Worm (Caenorhabditis elegans) whole organism, early embryonic: ENCODE results near the gene ZK637.14.

Experiments
- aly-1 ChIP-seq: sonication (generic microtip); optimal IDR thresholded peaks from 2 replicates; lab custom pipeline; 2016; ENCODE audit warnings: missing genetic modification characterization, missing compliant biosample characterization
- ama-1 ChIP-seq: fragments of 150-350 bp; optimal IDR thresholded peaks from 2 replicates; lab custom pipeline; 2014
- ets-7 ChIP-seq: sonication (generic microtip); optimal IDR thresholded peaks from 2 replicates; lab custom pipeline; 2016; ENCODE audit warnings: missing genotype, missing genetic modification characterization, missing compliant biosample characterization
- scrt-1 ChIP-seq: fragments of 200-800 bp; sonication (Bioruptor generic); IDR thresholded peaks from 2 replicates; pipeline ENCODE4 v1.3.6; 2022; ENCODE audit warnings: missing genetic modification characterization, missing compliant biosample characterization
- tbx-37 ChIP-seq: fragments of 200-800 bp; sonication (Bioruptor generic); conservative IDR thresholded peaks from 2 replicates; pipeline ENCODE4 v1.3.6; 2022; ENCODE audit warnings: missing genetic modification reagents, missing genetic modification characterization, missing compliant biosample characterization

ce11 chrIII:8889931-8890330 lies 975 bp upstream of the ZK637.14 start, which contains the start of gene lnkn-1:
- TF ChIP-seq ama-1 (lab: Kevin White, UChicago) (no peak), tbx-37 (no peak), aly-1 (no peak), ets-7 (tag; lab: Kevin White, UChicago) (no peak), scrt-1 (GFP tag; lab: Robert Waterston, UW) (no peak)
